Fruit fly (Drosophila melanogaster) whole organism, adult: ENCODE data around the gene CG5861.
A peak's percentile ranks its signal among the peaks of the same experiment; 100 is the strongest.

Experiments
- CG11617 ChIP-seq: fragments of 200-800 bp; sonication (Bioruptor generic); optimal IDR thresholded peaks from 2 replicates; lab custom pipeline; 2017; ENCODE audit warnings: mild to moderate bottlenecking, missing biosample characterization, missing genetic modification reagents, missing genetic modification characterization
- CG12768 ChIP-seq: fragments of 200-800 bp; sonication (Bioruptor generic); optimal IDR thresholded peaks from 2 replicates; lab custom pipeline; 2017; ENCODE audit warnings: missing biosample characterization, missing genetic modification characterization, mild to moderate bottlenecking, moderate library complexity, missing genetic modification reagents
- CG14711 ChIP-seq: fragments of 200-800 bp; sonication (Bioruptor generic); optimal IDR thresholded peaks from 2 replicates; lab custom pipeline; 2018; ENCODE audit warnings: missing biosample characterization, mild to moderate bottlenecking, missing genetic modification characterization, moderate library complexity
- CG1620 ChIP-seq: fragments of 200-800 bp; sonication (Bioruptor generic); optimal IDR thresholded peaks from 2 replicates; lab custom pipeline; 2016; ENCODE audit warnings: missing biosample characterization, missing genetic modification characterization
- CG33017 ChIP-seq: fragments of 200-800 bp; sonication (Bioruptor generic); optimal IDR thresholded peaks from 2 replicates; lab custom pipeline; 2018; ENCODE audit warnings: missing biosample characterization, mild to moderate bottlenecking, missing genetic modification characterization, moderate library complexity
- CG5204 ChIP-seq: fragments of 200-800 bp; sonication (Bioruptor generic); optimal IDR thresholded peaks from 2 replicates; lab custom pipeline; 2016; ENCODE audit warnings: missing biosample characterization, missing genetic modification characterization
- CG7045 ChIP-seq: fragments of 200-800 bp; sonication (Bioruptor generic); optimal IDR thresholded peaks from 2 replicates; lab custom pipeline; 2017; ENCODE audit warnings: missing biosample characterization, mild to moderate bottlenecking, missing genetic modification characterization
- CG7101 ChIP-seq: fragments of 200-800 bp; sonication (Bioruptor generic); optimal IDR thresholded peaks from 2 replicates; lab custom pipeline; 2018; ENCODE audit warnings: missing biosample characterization, mild to moderate bottlenecking, missing genetic modification characterization, moderate library complexity
- Clk ChIP-seq: fragments of 200-800 bp; sonication (Bioruptor generic); optimal IDR thresholded peaks from 2 replicates; lab custom pipeline; 2017; ENCODE audit warnings: missing biosample characterization, missing genetic modification characterization
- Crg-1 ChIP-seq: fragments of 200-800 bp; sonication (Bioruptor generic); optimal IDR thresholded peaks from 2 replicates; lab custom pipeline; 2016; ENCODE audit warnings: missing biosample characterization, missing genetic modification characterization
- Hr96 ChIP-seq: fragments of 200-800 bp; sonication (Bioruptor generic); optimal IDR thresholded peaks from 2 replicates; lab custom pipeline; 2016; ENCODE audit warnings: missing biosample characterization, missing genetic modification characterization
- Mnt ChIP-seq: fragments of 200-800 bp; sonication (Bioruptor generic); optimal IDR thresholded peaks from 2 replicates; lab custom pipeline; 2016; ENCODE audit warnings: missing biosample characterization, mild to moderate bottlenecking, missing genetic modification characterization
- bab1 ChIP-seq: fragments of 200-800 bp; sonication (Bioruptor generic); optimal IDR thresholded peaks from 3 replicates; lab custom pipeline; 2019; ENCODE audit warnings: missing biosample characterization, mild to moderate bottlenecking, missing genetic modification characterization, moderate library complexity
- cic ChIP-seq: fragments of 200-800 bp; sonication (Bioruptor generic); optimal IDR thresholded peaks from 2 replicates; lab custom pipeline; 2017; ENCODE audit warnings: missing biosample characterization, mild to moderate bottlenecking, missing genetic modification characterization, moderate library complexity
- cnc ChIP-seq, 2 experiments: fragments of >200 bp; optimal IDR thresholded peaks; 2 replicates each; lab custom pipeline; 2017
- kay ChIP-seq: fragments of 200-800 bp; sonication (Bioruptor generic); peaks from one replicate; lab custom pipeline; 2016; ENCODE audit warnings: missing biosample characterization, missing genetic modification characterization, borderline replicate concordance
- ovo ChIP-seq: fragments of 200-800 bp; sonication (Bioruptor generic); optimal IDR thresholded peaks from 2 replicates; lab custom pipeline; 2016; ENCODE audit warnings: missing biosample characterization, missing genetic modification characterization
- pad ChIP-seq: fragments of 200-800 bp; sonication (Bioruptor generic); optimal IDR thresholded peaks from 3 replicates; lab custom pipeline; 2017; ENCODE audit warnings: missing biosample characterization, missing genetic modification characterization, mild to moderate bottlenecking, moderate library complexity, missing genetic modification reagents
- tj ChIP-seq: fragments of 200-800 bp; sonication (Bioruptor generic); optimal IDR thresholded peaks from 3 replicates; lab custom pipeline; 2017; ENCODE audit warnings: missing biosample characterization, mild to moderate bottlenecking, missing genetic modification characterization, moderate library complexity
- toe ChIP-seq: fragments of 200-800 bp; sonication (Bioruptor generic); optimal IDR thresholded peaks from 2 replicates; lab custom pipeline; 2016; ENCODE audit warnings: missing biosample characterization, missing genetic modification characterization

The CG5861 gene

DNA sequence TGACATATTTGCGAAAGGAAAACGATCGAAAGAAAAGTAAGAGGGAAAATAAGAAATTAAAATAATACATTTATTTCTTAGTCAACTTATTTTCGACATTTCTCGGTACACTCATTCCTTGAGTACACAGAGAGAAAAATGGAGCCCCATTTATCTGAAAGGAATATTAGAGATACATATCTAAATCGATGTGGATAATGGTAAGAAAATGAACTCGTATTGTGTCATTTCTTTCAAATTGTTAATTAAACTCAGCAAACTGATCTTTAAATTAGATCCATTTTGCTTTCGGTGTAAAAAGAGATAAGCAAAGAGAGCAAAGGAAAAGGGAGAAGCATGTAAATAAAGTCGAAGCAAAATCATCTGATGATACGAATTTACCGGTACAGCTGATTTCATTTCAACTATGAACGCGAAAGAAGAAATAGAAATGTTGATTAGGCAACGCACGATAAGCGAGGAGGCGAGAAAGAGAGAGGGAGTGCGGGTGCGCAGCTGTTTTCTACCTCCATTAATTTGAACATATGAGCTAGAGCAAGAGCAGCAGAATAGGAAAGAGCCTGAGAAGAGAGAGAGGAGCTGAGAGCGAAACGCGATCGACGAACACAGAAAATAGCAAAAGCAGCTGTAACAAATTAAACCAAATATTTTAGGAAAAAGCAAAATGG, 21.3 kb downstream of the CG5861 start:
- TF ChIP-seq CG33017 (peak; percentile 86), cic (no peak), CG7045 (GFP tag; lab: Kevin White, UChicago) (peak; percentile 35), Crg-1 (no peak), Clk (GFP tag; lab: Kevin White, UChicago) (peak; percentile 54), CG7101 (tag; lab: Kevin White, UChicago) (peak; percentile 83), Hr96 (no peak), CG11617 (GFP tag; lab: Kevin White, UChicago) (no peak), cnc (optimal IDR thresholded peaks at IDR 0.05; lab: Kevin White, UChicago) (no peak), pad (no peak), bab1 (GFP tag; lab: Kevin White, UChicago) (peak; percentile 62), CG1620 (GFP tag; lab: Kevin White, UChicago) (peak; percentile 30), toe (GFP tag; lab: Kevin White, UChicago) (peak; percentile 22), ovo (GFP tag; lab: Kevin White, UChicago) (no peak), CG12768 (GFP tag; lab: Kevin White, UChicago) (peak; percentile 6), kay (peak; percentile 90), Mnt (GFP tag; lab: Kevin White, UChicago) (peak; percentile 21), CG5204 (GFP tag; lab: Kevin White, UChicago) (peak; percentile 45), tj (GFP tag; lab: Kevin White, UChicago) (no peak), CG14711 (peak; percentile 86)

DNA sequence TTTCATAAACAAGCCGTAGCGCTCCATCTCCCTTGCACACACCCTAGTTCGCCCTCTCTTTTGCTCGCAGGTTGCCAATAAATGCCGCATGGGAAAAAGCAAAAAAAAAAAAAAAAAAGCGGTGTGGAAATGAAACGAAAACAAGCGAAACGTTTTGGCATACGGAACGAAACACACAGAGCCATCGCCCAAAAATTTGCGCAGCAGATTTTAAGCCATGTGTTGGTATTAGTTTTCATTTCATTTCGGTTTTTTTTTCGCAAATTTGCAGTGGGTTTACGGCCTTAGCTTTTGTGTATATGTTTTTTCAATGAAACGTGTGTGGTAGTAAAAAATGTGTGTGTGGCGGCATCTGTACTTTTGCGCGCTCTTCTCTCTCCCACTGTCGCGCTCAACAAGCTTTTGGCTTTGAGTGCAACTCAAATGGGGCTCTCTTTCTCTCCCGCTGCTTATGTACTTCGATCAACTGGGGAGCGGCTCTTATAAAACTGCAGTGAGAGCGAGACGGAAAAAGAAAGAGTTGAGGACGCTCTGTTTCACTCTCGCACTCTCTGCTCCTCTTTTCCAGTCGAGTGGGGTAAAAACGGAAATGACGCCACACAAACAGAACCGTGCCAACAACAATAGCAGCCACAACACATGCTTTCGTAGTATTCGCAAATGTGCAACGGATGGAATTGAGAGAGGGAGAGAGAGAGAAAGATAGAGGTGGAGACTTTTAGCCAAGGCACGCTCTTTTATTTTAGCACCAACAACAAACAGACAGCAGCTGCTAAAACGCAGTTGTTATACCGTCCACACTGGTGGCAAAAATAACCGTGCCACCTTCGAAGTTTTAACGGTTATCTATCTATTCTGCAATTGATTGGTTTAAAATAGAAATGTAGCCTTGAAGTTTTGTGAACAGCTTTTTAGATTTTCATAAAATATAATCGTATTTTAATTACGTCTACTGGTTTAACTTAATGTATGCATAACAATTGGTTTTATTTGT, 22.5 kb downstream of the CG5861 start:
- TF ChIP-seq CG5204 (GFP tag; lab: Kevin White, UChicago) (peak; percentile 77), CG33017 (peak; percentile 79), ovo (GFP tag; lab: Kevin White, UChicago) (peak; percentile 25), CG12768 (GFP tag; lab: Kevin White, UChicago) (peak; percentile 81), bab1 (GFP tag; lab: Kevin White, UChicago) (peak; percentile 76), CG7045 (GFP tag; lab: Kevin White, UChicago) (peak; percentile 72), CG11617 (GFP tag; lab: Kevin White, UChicago) (peak; percentile 53), cnc (optimal IDR thresholded peaks at IDR 0.05; lab: Kevin White, UChicago) (no peak), Clk (GFP tag; lab: Kevin White, UChicago) (peak; percentile 62), pad (peak; percentile 100), CG14711 (peak; percentile 57), Mnt (GFP tag; lab: Kevin White, UChicago) (peak; percentile 94), cic (peak; percentile 100), CG1620 (GFP tag; lab: Kevin White, UChicago) (peak; percentile 22), Crg-1 (peak; percentile 54), kay (peak; percentile 97), tj (GFP tag; lab: Kevin White, UChicago) (peak; percentile 42), Hr96 (peak; percentile 15), toe (GFP tag; lab: Kevin White, UChicago) (no peak), CG7101 (tag; lab: Kevin White, UChicago) (peak; percentile 70)

DNA sequence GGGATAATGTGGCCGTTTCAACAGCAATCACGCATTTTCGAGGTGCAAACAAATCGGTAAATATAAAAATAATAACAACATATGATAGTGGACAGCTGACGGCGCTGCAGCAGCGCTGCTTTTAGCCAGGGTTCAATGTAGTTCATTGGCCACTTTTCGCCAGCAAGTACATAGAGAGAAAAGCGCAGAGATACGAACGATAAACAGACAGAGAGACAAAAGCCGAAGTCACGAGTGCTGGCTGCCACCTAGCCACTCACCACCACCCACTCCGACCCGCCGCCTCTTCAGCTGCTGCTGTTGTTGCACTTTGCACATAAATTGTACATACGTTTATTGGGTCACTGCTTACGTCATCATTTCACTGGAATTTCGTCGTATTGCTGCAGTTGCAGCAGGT, 24.2 kb downstream of the CG5861 start:
- peak; percentile 43 for TF ChIP-seq kay
- peak; percentile 80 for TF ChIP-seq tj (GFP tag; lab: Kevin White, UChicago)
- TF ChIP-seq CG7101 (tag; lab: Kevin White, UChicago) = no peak
- TF ChIP-seq CG12768 (GFP tag; lab: Kevin White, UChicago) = no peak

DNA sequence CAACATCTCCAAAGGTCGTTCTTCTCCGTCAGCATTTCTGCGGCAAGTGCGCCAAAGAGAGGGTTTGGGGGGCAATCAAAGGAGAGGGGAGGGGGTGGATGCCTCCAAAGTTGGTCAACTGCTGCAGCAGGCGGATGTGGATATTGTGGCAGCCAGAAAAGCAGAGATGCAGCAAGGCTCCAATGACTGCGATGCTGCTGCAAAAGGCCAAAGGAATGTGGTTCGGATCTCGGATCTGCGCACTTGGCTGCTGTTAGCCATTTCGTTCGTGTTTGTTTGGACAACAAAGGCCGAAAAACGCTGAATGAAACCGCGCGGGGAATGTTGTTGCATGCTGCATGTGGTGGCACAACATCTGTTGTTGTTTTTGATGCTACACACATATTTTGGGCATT, 25.0 kb downstream of the CG5861 start:
- TF ChIP-seq cnc (optimal IDR thresholded peaks at IDR 0.05; lab: Kevin White, UChicago) = no peak
- TF ChIP-seq CG7045 (GFP tag; lab: Kevin White, UChicago) = no peak
- TF ChIP-seq CG7101 (tag; lab: Kevin White, UChicago) = no peak
- no peak for TF ChIP-seq Mnt (GFP tag; lab: Kevin White, UChicago)
- no peak for TF ChIP-seq pad
- no peak for TF ChIP-seq toe (GFP tag; lab: Kevin White, UChicago)
- no peak for TF ChIP-seq Hr96
- no peak for TF ChIP-seq CG1620 (GFP tag; lab: Kevin White, UChicago)
- no peak for TF ChIP-seq bab1 (GFP tag; lab: Kevin White, UChicago)

DNA sequence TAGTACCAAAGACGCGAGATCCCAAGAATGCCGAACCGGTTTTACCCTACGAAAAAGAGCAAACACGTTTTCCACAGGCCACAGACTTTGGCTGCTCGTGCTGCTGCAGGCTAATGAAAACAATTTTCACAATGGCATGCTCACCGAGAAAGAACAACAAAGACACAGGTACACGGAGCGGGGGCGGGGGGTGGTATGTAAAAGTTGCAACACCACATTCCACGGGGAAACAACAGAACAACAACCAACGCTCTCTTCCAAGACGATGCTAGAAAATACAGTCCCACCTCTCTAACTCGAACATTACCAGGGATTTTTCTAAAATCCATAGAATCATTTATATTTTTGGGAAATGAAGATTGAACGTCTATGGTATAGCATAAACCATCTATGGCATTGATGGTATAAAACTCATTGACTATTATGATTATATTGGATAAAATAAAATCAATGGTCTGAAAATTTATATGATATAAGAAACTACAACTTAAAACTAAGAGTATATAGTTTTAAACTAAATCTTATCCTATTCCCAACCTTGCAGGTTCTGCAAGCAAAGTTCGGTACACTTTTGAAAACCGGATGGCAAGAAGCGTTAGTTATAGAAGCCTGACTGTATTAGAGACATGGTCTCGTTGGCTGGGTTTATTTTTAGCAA, 25.6 kb downstream of the CG5861 start:
- TF ChIP-seq ovo (GFP tag; lab: Kevin White, UChicago) (no peak), Clk (GFP tag; lab: Kevin White, UChicago) (no peak), CG33017 (no peak), toe (GFP tag; lab: Kevin White, UChicago) (no peak), CG7045 (GFP tag; lab: Kevin White, UChicago) (no peak), CG11617 (GFP tag; lab: Kevin White, UChicago) (no peak), CG1620 (GFP tag; lab: Kevin White, UChicago) (no peak)
